Fruit fly (Drosophila melanogaster): ENCODE results near the gene Nep5.

DNA sequence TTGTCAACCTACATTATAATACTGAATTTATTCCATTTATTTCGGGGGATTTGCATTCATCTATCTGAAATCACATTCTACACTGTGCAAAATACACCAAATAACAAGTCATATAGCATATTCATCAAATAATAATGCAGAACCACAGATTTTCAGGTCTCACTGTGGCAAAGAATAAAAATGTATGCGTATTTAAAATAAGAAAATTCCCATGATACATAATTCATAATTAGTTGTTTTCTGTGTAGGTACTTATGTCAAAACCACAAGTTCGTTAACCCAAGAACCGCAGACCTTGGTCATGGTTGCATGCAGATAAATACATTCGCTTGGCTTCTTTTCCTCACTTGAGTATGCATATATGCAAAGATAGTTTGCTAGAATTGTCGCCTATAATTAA lies 28.3 kb upstream of the Nep5 start:
- TF ChIP-seq h (optimal IDR thresholded peaks at IDR 0.05) (no peak), Sin3A (optimal IDR thresholded peaks at IDR 0.05) (no peak), ttk (optimal IDR thresholded peaks at IDR 0.05) (no peak), psq (optimal IDR thresholded peaks at IDR 0.05) (no peak)

Data from Kc167 (cell line).